Worm (Caenorhabditis elegans) whole organism, L1 larva: ENCODE data around the gene M05D6.1.

Experiments used
- C04F5.9 ChIP-seq: sonication (generic microtip); optimal IDR thresholded peaks from 2 replicates; lab custom pipeline; 2016; ENCODE audit warnings: missing genetic modification characterization, missing compliant biosample characterization
- C16A3.4 ChIP-seq: fragments of 150-350 bp; optimal IDR thresholded peaks from 2 replicates; lab custom pipeline; 2014; ENCODE audit warnings: missing biosample characterization, missing genetic modification characterization
- blmp-1 ChIP-seq: fragments of 150-350 bp; optimal IDR thresholded peaks from 2 replicates; lab custom pipeline; 2014; ENCODE audit warnings: missing biosample characterization, missing genetic modification characterization
- ceh-63 ChIP-seq: fragments of 200-800 bp; sonication (Bioruptor generic); optimal IDR thresholded peaks from 2 replicates; lab custom pipeline; 2018; ENCODE audit warnings: mild to moderate bottlenecking, missing genetic modification characterization, missing compliant biosample characterization
- ceh-90 ChIP-seq: sonication (generic microtip); optimal IDR thresholded peaks from 2 replicates; lab custom pipeline; 2016; ENCODE audit warnings: missing genetic modification characterization, missing compliant biosample characterization
- dsc-1 ChIP-seq: sonication (generic microtip); optimal IDR thresholded peaks from 2 replicates; lab custom pipeline; 2016; ENCODE audit warnings: mild to moderate bottlenecking, missing genetic modification characterization, missing compliant biosample characterization
- efl-1 ChIP-seq, 4 experiments: fragments of 150-350 bp; optimal IDR thresholded peaks in 3 of 4; peaks in 1 of 4; 1 replicate in 1 of 4; 2 replicates in 3 of 4; lab custom pipeline; 2014; ENCODE audit warnings: missing biosample characterization in 2 of 4, missing genetic modification characterization in 2 of 4, missing genetic modification reagents in 2 of 4
- elt-2 ChIP-seq: sonication (generic microtip); optimal IDR thresholded peaks from 2 replicates; lab custom pipeline; 2016; ENCODE audit warnings: missing genetic modification characterization, mild to moderate bottlenecking, inconsistent platforms, missing compliant biosample characterization, missing genetic modification reagents
- fkh-4 ChIP-seq: sonication (generic microtip); optimal IDR thresholded peaks from 2 replicates; lab custom pipeline; 2016; ENCODE audit warnings: missing compliant biosample characterization, missing genetic modification characterization, borderline replicate concordance
- hlh-17 ChIP-seq: fragments of 200-800 bp; sonication (Bioruptor generic); optimal IDR thresholded peaks from 2 replicates; lab custom pipeline; 2018; ENCODE audit warnings: missing genetic modification characterization, mild to moderate bottlenecking, missing compliant biosample characterization, moderate library complexity, borderline replicate concordance
- hpl-2 ChIP-seq: fragments of 150-350 bp; optimal IDR thresholded peaks from 2 replicates; lab custom pipeline; 2014; ENCODE audit warnings: missing biosample characterization, missing genetic modification reagents, missing genetic modification characterization
- irx-1 ChIP-seq: sonication (generic microtip); optimal IDR thresholded peaks from 2 replicates; lab custom pipeline; 2016; ENCODE audit warnings: missing genetic modification characterization, missing compliant biosample characterization
- jun-1 ChIP-seq: fragments of 150-350 bp; optimal IDR thresholded peaks from 2 replicates; lab custom pipeline; 2014; ENCODE audit warnings: missing biosample characterization, missing genetic modification reagents, missing genetic modification characterization
- lin-14 ChIP-seq: fragments of 200-800 bp; sonication (Bioruptor generic); optimal IDR thresholded peaks from 2 replicates; lab custom pipeline; 2018; ENCODE audit warnings: mild to moderate bottlenecking, missing genetic modification characterization, moderate library complexity, missing compliant biosample characterization
- lin-15B ChIP-seq: fragments of 150-350 bp; sonication (generic microtip); optimal IDR thresholded peaks from 3 replicates; lab custom pipeline; 2014; ENCODE audit warnings: missing biosample characterization, missing genetic modification characterization
- lin-35 ChIP-seq, 2 experiments: fragments of 150-350 bp; optimal IDR thresholded peaks; 2 replicates each; lab custom pipeline; 2014; ENCODE audit warnings: missing biosample characterization in 2 of 2, missing genetic modification characterization in 2 of 2, missing genetic modification reagents in 2 of 2
- lsy-2 ChIP-seq, 2 experiments: fragments of 150-350 bp; optimal IDR thresholded peaks; 2 replicates each; lab custom pipeline; 2014; ENCODE audit warnings: missing biosample characterization in 2 of 2, missing genetic modification characterization in 2 of 2
- mab-9 ChIP-seq: fragments of 200-800 bp; sonication (Bioruptor generic); IDR thresholded peaks from 2 replicates; pipeline ENCODE4 v1.3.6; 2022; ENCODE audit warnings: missing genetic modification reagents, missing genetic modification characterization, missing compliant biosample characterization
- mdl-1 ChIP-seq, 2 experiments: fragments of 150-350 bp; optimal IDR thresholded peaks; 2 replicates each; lab custom pipeline; 2014 to 2017; ENCODE audit warnings: missing biosample characterization in 2 of 2, missing genetic modification characterization in 2 of 2, inconsistent platforms in 1 of 2
- nhr-11 ChIP-seq: fragments of 150-350 bp; optimal IDR thresholded peaks from 2 replicates; lab custom pipeline; 2014; ENCODE audit warnings: missing biosample characterization, missing genetic modification characterization
- nhr-19 ChIP-seq: fragments of 200-800 bp; sonication (Bioruptor generic); conservative IDR thresholded peaks from 2 replicates; pipeline ENCODE4 v1.3.6; 2022; ENCODE audit warnings: missing genetic modification characterization, missing compliant biosample characterization
- nhr-20 ChIP-seq: sonication (generic microtip); optimal IDR thresholded peaks from 2 replicates; lab custom pipeline; 2016; ENCODE audit warnings: mild to moderate bottlenecking, missing genetic modification characterization, missing compliant biosample characterization
- nhr-47 ChIP-seq: sonication (generic microtip); optimal IDR thresholded peaks from 2 replicates; lab custom pipeline; 2016; ENCODE audit warnings: mild to moderate bottlenecking, missing genetic modification characterization, moderate library complexity, missing compliant biosample characterization
- nhr-71 ChIP-seq: sonication (generic microtip); optimal IDR thresholded peaks from 2 replicates; lab custom pipeline; 2016; ENCODE audit warnings: mild to moderate bottlenecking, missing genetic modification characterization, moderate library complexity, missing compliant biosample characterization
- nhr-77 ChIP-seq: fragments of 150-350 bp; optimal IDR thresholded peaks from 2 replicates; lab custom pipeline; 2014; ENCODE audit warnings: missing biosample characterization, missing genetic modification characterization
- nhr-84 ChIP-seq: sonication (generic microtip); optimal IDR thresholded peaks from 2 replicates; lab custom pipeline; 2017; ENCODE audit warnings: missing biosample characterization, missing genetic modification characterization
- nhr-85 ChIP-seq: sonication (generic microtip); peaks from one replicate; lab custom pipeline; 2016; ENCODE audit warnings: missing genetic modification characterization, inconsistent platforms, missing compliant biosample characterization
- nhr-90 ChIP-seq: sonication (generic microtip); optimal IDR thresholded peaks from 2 replicates; lab custom pipeline; 2016; ENCODE audit warnings: mild to moderate bottlenecking, missing genetic modification characterization, missing compliant biosample characterization; ENCODE audit not compliant: poor library complexity
- pag-3 ChIP-seq: sonication (generic microtip); optimal IDR thresholded peaks from 2 replicates; lab custom pipeline; 2017; ENCODE audit warnings: missing genetic modification characterization, mild to moderate bottlenecking, missing compliant biosample characterization, antibody characterized with exemption, borderline replicate concordance; ENCODE audit not compliant: insufficient read depth
- pax-3 ChIP-seq: fragments of 200-800 bp; sonication (Bioruptor generic); optimal IDR thresholded peaks from 2 replicates; lab custom pipeline; 2018; ENCODE audit warnings: mild to moderate bottlenecking, missing genetic modification characterization, moderate library complexity, missing compliant biosample characterization
- rnt-1 ChIP-seq: sonication (generic microtip); optimal IDR thresholded peaks from 2 replicates; lab custom pipeline; 2016; ENCODE audit warnings: mild to moderate bottlenecking, missing genetic modification characterization, moderate library complexity, missing compliant biosample characterization
- skn-1 ChIP-seq: fragments of 150-350 bp; optimal IDR thresholded peaks from 2 replicates; lab custom pipeline; 2014; ENCODE audit warnings: missing biosample characterization, missing genetic modification characterization
- snu-23 ChIP-seq: sonication (generic microtip); optimal IDR thresholded peaks from 2 replicates; lab custom pipeline; 2016; ENCODE audit warnings: missing genetic modification characterization, missing compliant biosample characterization
- sox-4 ChIP-seq: sonication (generic microtip); optimal IDR thresholded peaks from 2 replicates; lab custom pipeline; 2016; ENCODE audit warnings: missing genetic modification characterization, missing compliant biosample characterization
- sptf-1 ChIP-seq: fragments of 150-350 bp; optimal IDR thresholded peaks from 2 replicates; lab custom pipeline; 2014; ENCODE audit warnings: missing biosample characterization, missing genetic modification characterization
- sup-37 ChIP-seq: fragments of 200-800 bp; sonication (Bioruptor generic); optimal IDR thresholded peaks from 2 replicates; lab custom pipeline; 2018; ENCODE audit warnings: mild to moderate bottlenecking, missing genetic modification characterization, missing compliant biosample characterization
- swsn-7 ChIP-seq: sonication (generic microtip); optimal IDR thresholded peaks from 2 replicates; lab custom pipeline; 2016; ENCODE audit warnings: missing genetic modification characterization, missing compliant biosample characterization
- tbx-2 ChIP-seq: sonication (generic microtip); optimal IDR thresholded peaks from 2 replicates; lab custom pipeline; 2016; ENCODE audit warnings: missing genetic modification characterization, missing compliant biosample characterization
- unc-130 ChIP-seq: fragments of 150-350 bp; optimal IDR thresholded peaks from 2 replicates; lab custom pipeline; 2017; ENCODE audit warnings: missing biosample characterization, missing genetic modification characterization, inconsistent platforms
- unc-98 ChIP-seq: fragments of 200-800 bp; sonication (Bioruptor generic); IDR thresholded peaks from 2 replicates; pipeline ENCODE4 v1.3.6; 2022; ENCODE audit warnings: missing genetic modification characterization, missing compliant biosample characterization
- zag-1 ChIP-seq: fragments of 150-350 bp; optimal IDR thresholded peaks from 2 replicates; lab custom pipeline; 2014; ENCODE audit warnings: missing biosample characterization, missing genetic modification characterization
- zip-4 ChIP-seq: fragments of 200-800 bp; sonication (Bioruptor generic); optimal IDR thresholded peaks from 2 replicates; lab custom pipeline; 2018; ENCODE audit warnings: mild to moderate bottlenecking, missing genetic modification characterization, moderate library complexity, missing compliant biosample characterization
- ztf-11 ChIP-seq, 2 experiments: sonication (generic microtip); optimal IDR thresholded peaks; 2 replicates each; lab custom pipeline; 2016 to 2017; ENCODE audit warnings: missing genetic modification characterization in 2 of 2, missing biosample characterization in 1 of 2, missing compliant biosample characterization in 1 of 2
- ztf-4 ChIP-seq: fragments of 150-350 bp; optimal IDR thresholded peaks from 2 replicates; lab custom pipeline; 2014; ENCODE audit warnings: missing biosample characterization, missing genetic modification characterization

Gene M05D6.1

DNA sequence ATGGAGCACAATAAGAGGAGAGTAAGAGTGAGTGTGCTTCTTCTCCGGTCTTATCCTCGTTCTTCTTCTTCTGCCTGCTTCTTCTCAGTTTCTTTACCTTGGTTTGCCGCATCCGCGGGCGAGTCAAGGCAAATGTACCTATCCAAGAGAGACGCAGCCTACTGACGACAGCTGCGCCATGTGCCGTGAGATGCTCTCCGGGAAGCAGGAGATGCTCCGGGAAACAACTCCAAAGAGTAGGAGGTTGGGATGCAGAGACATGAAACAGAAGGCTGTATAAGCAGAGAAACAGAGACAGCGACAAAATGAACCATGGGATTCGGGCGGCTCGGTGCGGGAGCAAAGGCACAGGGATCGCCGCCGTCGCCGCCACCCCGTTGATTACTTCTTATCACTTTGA, 23.8 kb upstream of the M05D6.1 start:
- peak; percentile 74 for TF ChIP-seq rnt-1 (tag; lab: Kevin White, UChicago)
- TF ChIP-seq ceh-90 (tag; lab: Kevin White, UChicago) = no peak
- TF ChIP-seq nhr-20 (tag; lab: Kevin White, UChicago) = peak; percentile 31
- TF ChIP-seq mdl-1 (tag; optimal IDR thresholded peaks at IDR 0.05; lab: Kevin White, UChicago) = no peak
- no peak for TF ChIP-seq lin-15B (tag; lab: Kevin White, UChicago)
- TF ChIP-seq nhr-71 (tag; lab: Kevin White, UChicago) = peak; percentile 73
- TF ChIP-seq nhr-85 (tag; lab: Kevin White, UChicago) = no peak
- TF ChIP-seq pax-3 = no peak
- no peak for TF ChIP-seq C16A3.4 (tag; lab: Kevin White, UChicago)
- peak; percentile 0 for TF ChIP-seq nhr-47 (tag; lab: Kevin White, UChicago)
- TF ChIP-seq zip-4 (GFP tag; lab: Kevin White, UChicago) = no peak
- TF ChIP-seq unc-130 (tag; lab: Kevin White, UChicago) = peak; percentile 40
- TF ChIP-seq lin-14 (GFP tag; lab: Kevin White, UChicago) = peak; percentile 78
- TF ChIP-seq lin-35 (GFP tag; optimal IDR thresholded peaks at IDR 0.05; lab: Kevin White, UChicago) = no peak
- TF ChIP-seq sptf-1 = no peak
- TF ChIP-seq nhr-11 (tag; lab: Kevin White, UChicago) = no peak
- TF ChIP-seq nhr-19 (GFP tag; lab: Robert Waterston, UW) = peak; percentile 41
- TF ChIP-seq hlh-17 (GFP tag; lab: Kevin White, UChicago) = no peak
- no peak for TF ChIP-seq sup-37
- no peak for TF ChIP-seq ceh-63 (GFP tag; lab: Kevin White, UChicago)
- TF ChIP-seq ztf-4 (tag; lab: Kevin White, UChicago) = no peak
- TF ChIP-seq irx-1 (tag; lab: Kevin White, UChicago) = no peak
- no peak for TF ChIP-seq nhr-90 (tag; lab: Kevin White, UChicago)
- TF ChIP-seq hpl-2 (GFP tag; lab: Kevin White, UChicago) = no peak
- TF ChIP-seq skn-1 (tag; lab: Kevin White, UChicago) = no peak
- no peak for TF ChIP-seq jun-1 (tag; lab: Kevin White, UChicago)
- TF ChIP-seq mab-9 (GFP tag; lab: Robert Waterston, UW) = no peak
- peak; percentile 55 for TF ChIP-seq pag-3 (tag; lab: Kevin White, UChicago)
- no peak for TF ChIP-seq unc-98 (GFP tag; lab: Robert Waterston, UW)
- no peak for TF ChIP-seq fkh-4 (tag; lab: Kevin White, UChicago)
- no peak for TF ChIP-seq swsn-7 (tag; lab: Kevin White, UChicago)
- TF ChIP-seq elt-2 (tag; lab: Kevin White, UChicago) = no peak
- peak; percentile 8 for TF ChIP-seq dsc-1 (tag; lab: Kevin White, UChicago)
- no peak for TF ChIP-seq nhr-84 (tag; lab: Kevin White, UChicago)
- peak in 1 of 2 experiments; percentile 34 for TF ChIP-seq lsy-2 (tag; optimal IDR thresholded peaks at IDR 0.05; lab: Kevin White, UChicago)
- no peak for TF ChIP-seq blmp-1 (tag; lab: Kevin White, UChicago)
- TF ChIP-seq sox-4 (tag; lab: Kevin White, UChicago) = no peak
- TF ChIP-seq snu-23 = peak; percentile 56
- TF ChIP-seq tbx-2 (tag; lab: Kevin White, UChicago) = peak; percentile 13

DNA sequence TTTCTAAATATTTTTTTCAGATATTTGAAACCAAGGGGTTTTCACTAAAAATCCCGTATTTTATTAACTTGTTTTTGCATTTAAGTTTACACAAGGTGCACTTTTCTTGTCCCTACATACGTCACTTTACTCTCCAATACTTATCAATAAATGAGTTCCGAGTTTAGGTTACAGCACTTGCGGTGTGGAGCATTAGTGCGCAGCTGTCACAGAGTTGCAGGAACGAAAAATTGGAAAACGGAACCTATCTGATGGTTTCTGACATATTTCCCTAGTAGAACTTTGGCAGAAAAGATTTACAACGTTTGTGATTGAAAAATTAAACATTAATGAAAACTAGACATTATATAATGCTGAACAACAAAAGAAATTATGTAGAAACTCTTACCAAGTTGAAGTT, 23.0 kb upstream of the M05D6.1 start:
- TF ChIP-seq nhr-20 (tag; lab: Kevin White, UChicago) (no peak), C04F5.9 (no peak), nhr-71 (tag; lab: Kevin White, UChicago) (no peak), elt-2 (tag; lab: Kevin White, UChicago) (no peak), zag-1 (tag; lab: Kevin White, UChicago) (no peak), efl-1 (optimal IDR thresholded peaks at IDR 0.05; lab: Kevin White, UChicago) (no peak), efl-1 (GFP tag; optimal IDR thresholded peaks at IDR 0.05 in 1 of 2; lab: Kevin White, UChicago) (no peak), hpl-2 (GFP tag; lab: Kevin White, UChicago) (no peak), ztf-11 (tag; optimal IDR thresholded peaks at IDR 0.05; lab: Kevin White, UChicago) (no peak), nhr-77 (tag; lab: Kevin White, UChicago) (no peak)
